Worm (Caenorhabditis elegans) whole organism, young adult: Measurements from ENCODE around the gene nlp-67.

ENCODE experiments used
- ama-1 ChIP-seq, 3 experiments: fragments of 150-350 bp in 1 of 3; sonication (generic microtip) in 2 of 3; optimal IDR thresholded peaks; 2 replicates each; lab custom pipeline; 2014 to 2018; ENCODE audit warnings: missing biosample characterization in 2 of 3, missing genetic modification characterization in 2 of 3, missing genetic modification reagents in 2 of 3
- attf-5 ChIP-seq: fragments of 200-800 bp; sonication (Bioruptor generic); optimal IDR thresholded peaks from 2 replicates; lab custom pipeline; 2018; ENCODE audit warnings: mild to moderate bottlenecking, missing genetic modification characterization, missing compliant biosample characterization
- ceh-100 ChIP-seq: fragments of 200-800 bp; sonication (Bioruptor generic); IDR thresholded peaks from 2 replicates; pipeline ENCODE4 v1.3.6; 2022; ENCODE audit warnings: missing genetic modification reagents, missing genetic modification characterization, missing compliant biosample characterization
- ceh-27 ChIP-seq: fragments of 200-800 bp; sonication (Bioruptor generic); optimal IDR thresholded peaks from 2 replicates; lab custom pipeline; 2018; ENCODE audit warnings: mild to moderate bottlenecking, missing genetic modification characterization, moderate library complexity, missing compliant biosample characterization
- egl-18 ChIP-seq: fragments of 200-800 bp; sonication (Bioruptor generic); IDR thresholded peaks from 2 replicates; pipeline ENCODE4 v1.3.6; 2022; ENCODE audit warnings: missing genetic modification reagents, missing genetic modification characterization, missing compliant biosample characterization
- nhr-27 ChIP-seq: fragments of 200-800 bp; sonication (Bioruptor generic); optimal IDR thresholded peaks from 2 replicates; lab custom pipeline; 2018; ENCODE audit warnings: mild to moderate bottlenecking, missing genetic modification characterization, moderate library complexity, missing compliant biosample characterization
- sea-2 ChIP-seq: fragments of 200-800 bp; sonication (Bioruptor generic); IDR thresholded peaks from 2 replicates; pipeline ENCODE4 v1.3.6; 2022; ENCODE audit warnings: missing genetic modification characterization, missing compliant biosample characterization

DNA sequence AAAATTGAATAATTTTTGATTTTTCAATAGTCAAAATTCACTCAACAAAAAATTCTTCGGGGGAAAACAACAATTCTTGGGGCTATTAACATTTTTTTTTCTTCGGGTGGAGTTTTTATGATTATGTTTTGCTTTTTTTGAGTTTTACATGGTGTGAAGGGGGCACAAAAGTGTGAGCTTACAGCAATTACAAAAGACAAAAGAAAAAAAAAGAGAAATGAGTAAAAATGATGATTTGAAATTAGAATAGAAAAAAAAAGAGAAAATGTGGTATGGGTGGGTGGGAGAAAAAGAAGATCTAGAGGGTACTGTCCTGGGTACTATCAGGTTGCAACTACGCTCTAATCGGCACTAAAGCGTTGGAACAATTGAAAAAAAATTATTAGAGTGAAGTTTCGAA lies 43.3 kb upstream of the nlp-67 start:
- TF ChIP-seq sea-2 (GFP tag; lab: Robert Waterston, UW) (no peak), ceh-100 (GFP tag; lab: Robert Waterston, UW) (no peak), ceh-27 (GFP tag; lab: Kevin White, UChicago) (no peak), attf-5 (GFP tag; lab: Kevin White, UChicago) (no peak), egl-18 (GFP tag; lab: Robert Waterston, UW) (no peak), nhr-27 (tag; lab: Kevin White, UChicago) (no peak), ama-1 (optimal IDR thresholded peaks at IDR 0.05; lab: Kevin White, UChicago) (no peak), ama-1 (GFP tag; optimal IDR thresholded peaks at IDR 0.05; lab: Kevin White, UChicago) (no peak)
